Worm (Caenorhabditis elegans) whole organism, late embryonic: ENCODE measurements around the gene str-57.

ENCODE experiments used
- C38D4.7 ChIP-seq: fragments of 200-800 bp; sonication (Bioruptor generic); optimal IDR thresholded peaks from 2 replicates; lab custom pipeline; 2018; ENCODE audit warnings: mild to moderate bottlenecking, missing genetic modification characterization, moderate library complexity, missing compliant biosample characterization
- F13H6.1 ChIP-seq: sonication (generic microtip); optimal IDR thresholded peaks from 2 replicates; lab custom pipeline; 2016; ENCODE audit warnings: missing genetic modification characterization, missing compliant biosample characterization
- Y22D7AL.16 ChIP-seq: sonication (generic microtip); optimal IDR thresholded peaks from 2 replicates; lab custom pipeline; 2016; ENCODE audit warnings: missing genetic modification characterization, missing compliant biosample characterization
- ahr-1 ChIP-seq: sonication (generic microtip); optimal IDR thresholded peaks from 2 replicates; lab custom pipeline; 2016; ENCODE audit warnings: missing genetic modification characterization, missing compliant biosample characterization
- ceh-2 ChIP-seq: sonication (generic microtip); optimal IDR thresholded peaks from 2 replicates; lab custom pipeline; 2016; ENCODE audit warnings: missing genotype, missing genetic modification characterization, missing compliant biosample characterization
- ceh-24 ChIP-seq: sonication (generic microtip); optimal IDR thresholded peaks from 2 replicates; lab custom pipeline; 2016; ENCODE audit warnings: mild to moderate bottlenecking, missing genetic modification characterization, missing compliant biosample characterization
- ceh-30 ChIP-seq: fragments of 150-350 bp; optimal IDR thresholded peaks from 2 replicates; lab custom pipeline; 2014; ENCODE audit warnings: missing biosample characterization, missing genetic modification characterization
- ceh-48 ChIP-seq: sonication (generic microtip); optimal IDR thresholded peaks from 2 replicates; lab custom pipeline; 2016; ENCODE audit warnings: missing genetic modification characterization, inconsistent platforms, missing compliant biosample characterization
- che-1 ChIP-seq: sonication (generic microtip); optimal IDR thresholded peaks from 2 replicates; lab custom pipeline; 2016; ENCODE audit warnings: mild to moderate bottlenecking, missing genetic modification characterization, missing compliant biosample characterization
- dmd-4 ChIP-seq: sonication (generic microtip); optimal IDR thresholded peaks from 2 replicates; lab custom pipeline; 2016; ENCODE audit warnings: borderline replicate concordance, missing genetic modification characterization, missing compliant biosample characterization
- dve-1 ChIP-seq: sonication (generic microtip); optimal IDR thresholded peaks from 2 replicates; lab custom pipeline; 2017; ENCODE audit warnings: antibody characterized with exemption, mild to moderate bottlenecking, missing genetic modification characterization, missing compliant biosample characterization
- elt-4 ChIP-seq: sonication (generic microtip); optimal IDR thresholded peaks from 2 replicates; lab custom pipeline; 2016; ENCODE audit warnings: missing genetic modification characterization, missing compliant biosample characterization
- ets-4 ChIP-seq: sonication (generic microtip); optimal IDR thresholded peaks from 2 replicates; lab custom pipeline; 2016; ENCODE audit warnings: missing genetic modification characterization, missing compliant biosample characterization
- eyg-1 ChIP-seq: sonication (generic microtip); optimal IDR thresholded peaks from 2 replicates; lab custom pipeline; 2016; ENCODE audit warnings: missing genotype, missing genetic modification characterization, missing compliant biosample characterization
- fax-1 ChIP-seq: sonication (generic microtip); optimal IDR thresholded peaks from 2 replicates; lab custom pipeline; 2016; ENCODE audit warnings: missing genotype, missing genetic modification characterization, missing compliant biosample characterization
- fkh-10 ChIP-seq: fragments of 150-350 bp; optimal IDR thresholded peaks from 2 replicates; lab custom pipeline; 2014; ENCODE audit warnings: missing biosample characterization, missing genetic modification reagents, missing genetic modification characterization
- fkh-6 ChIP-seq: sonication (generic microtip); optimal IDR thresholded peaks from 2 replicates; lab custom pipeline; 2016; ENCODE audit warnings: missing genetic modification characterization, missing compliant biosample characterization
- gmeb-2 ChIP-seq: sonication (generic microtip); optimal IDR thresholded peaks from 2 replicates; lab custom pipeline; 2016; ENCODE audit warnings: missing genetic modification characterization, inconsistent platforms, missing compliant biosample characterization
- hlh-13 ChIP-seq: fragments of 200-800 bp; sonication (Bioruptor generic); optimal IDR thresholded peaks from 2 replicates; lab custom pipeline; 2018; ENCODE audit warnings: mild to moderate bottlenecking, missing genetic modification characterization, missing compliant biosample characterization
- hlh-30 ChIP-seq: sonication (generic microtip); optimal IDR thresholded peaks from 2 replicates; lab custom pipeline; 2017; ENCODE audit warnings: antibody characterized with exemption, missing genetic modification characterization, missing compliant biosample characterization; ENCODE audit not compliant: insufficient read depth
- hlh-8 ChIP-seq: sonication (generic microtip); optimal IDR thresholded peaks from 2 replicates; lab custom pipeline; 2016; ENCODE audit warnings: missing genotype, missing genetic modification characterization, missing compliant biosample characterization
- mec-3 ChIP-seq: sonication (generic microtip); optimal IDR thresholded peaks from 2 replicates; lab custom pipeline; 2016; ENCODE audit warnings: borderline replicate concordance, missing genetic modification characterization, missing compliant biosample characterization
- nfya-1 ChIP-seq: sonication (generic microtip); optimal IDR thresholded peaks from 2 replicates; lab custom pipeline; 2017; ENCODE audit warnings: missing genetic modification characterization, mild to moderate bottlenecking, missing compliant biosample characterization, antibody characterized with exemption, moderate library complexity
- nhr-11 ChIP-seq: fragments of 150-350 bp; optimal IDR thresholded peaks from 2 replicates; lab custom pipeline; 2014; ENCODE audit warnings: missing biosample characterization, missing genetic modification characterization
- nhr-232 ChIP-seq: sonication (generic microtip); optimal IDR thresholded peaks from 2 replicates; lab custom pipeline; 2016; ENCODE audit warnings: missing genetic modification characterization, missing compliant biosample characterization
- pag-3 ChIP-seq: sonication (generic microtip); optimal IDR thresholded peaks from 2 replicates; lab custom pipeline; 2016; ENCODE audit warnings: missing compliant biosample characterization, missing genetic modification characterization, borderline replicate concordance
- pax-1 ChIP-seq: fragments of 150-350 bp; optimal IDR thresholded peaks from 2 replicates; lab custom pipeline; 2014; ENCODE audit warnings: missing biosample characterization, missing genetic modification characterization
- pha-2 ChIP-seq: sonication (generic microtip); optimal IDR thresholded peaks from 2 replicates; lab custom pipeline; 2017; ENCODE audit warnings: mild to moderate bottlenecking, missing genetic modification characterization, missing compliant biosample characterization
- pha-4 ChIP-seq: fragments of 150-350 bp; optimal IDR thresholded peaks from 2 replicates; lab custom pipeline; 2018; ENCODE audit warnings: missing biosample characterization, missing genetic modification reagents, missing genetic modification characterization
- pqm-1 ChIP-seq: sonication (generic microtip); optimal IDR thresholded peaks from 2 replicates; lab custom pipeline; 2016; ENCODE audit warnings: missing genetic modification characterization, missing compliant biosample characterization
- ref-2 ChIP-seq: sonication (generic microtip); optimal IDR thresholded peaks from 2 replicates; lab custom pipeline; 2016; ENCODE audit warnings: missing genetic modification characterization, missing compliant biosample characterization
- sox-2 ChIP-seq: fragments of 200-800 bp; sonication (Bioruptor generic); IDR thresholded peaks from 2 replicates; pipeline ENCODE4 v1.3.6; 2022; ENCODE audit warnings: missing genetic modification reagents, missing genetic modification characterization, missing compliant biosample characterization
- sox-4 ChIP-seq: sonication (generic microtip); optimal IDR thresholded peaks from 2 replicates; lab custom pipeline; 2017; ENCODE audit warnings: mild to moderate bottlenecking, missing genetic modification characterization, inconsistent platforms, missing compliant biosample characterization
- syd-9 ChIP-seq: sonication (generic microtip); optimal IDR thresholded peaks from 2 replicates; lab custom pipeline; 2016; ENCODE audit warnings: mild to moderate bottlenecking, missing genetic modification characterization, moderate library complexity, missing compliant biosample characterization
- ttx-3 ChIP-seq: sonication (generic microtip); optimal IDR thresholded peaks from 2 replicates; lab custom pipeline; 2016; ENCODE audit warnings: missing genetic modification reagents, missing genetic modification characterization, missing compliant biosample characterization
- unc-3 ChIP-seq, 2 experiments: fragments of 200-800 bp in 1 of 2; sonication (Bioruptor generic) in 1 of 2; sonication (generic microtip) in 1 of 2; conservative IDR thresholded peaks in 1 of 2; optimal IDR thresholded peaks in 1 of 2; 2 replicates each; pipeline versions ENCODE4 v1.3.6 to Lab custom; 2016 to 2022; ENCODE audit warnings: missing compliant biosample characterization in 2 of 2, missing genetic modification characterization in 2 of 2, missing genetic modification reagents in 1 of 2
- unc-42 ChIP-seq: sonication (generic microtip); optimal IDR thresholded peaks from 2 replicates; lab custom pipeline; 2016; ENCODE audit warnings: missing genotype, missing genetic modification characterization, missing compliant biosample characterization
- unc-55 ChIP-seq: sonication (generic microtip); optimal IDR thresholded peaks from 2 replicates; lab custom pipeline; 2017; ENCODE audit warnings: missing biosample characterization, missing genetic modification reagents, missing genetic modification characterization
- zip-5 ChIP-seq: sonication (generic microtip); optimal IDR thresholded peaks from 2 replicates; lab custom pipeline; 2016; ENCODE audit warnings: missing genetic modification characterization, missing compliant biosample characterization
- ztf-16 ChIP-seq: sonication (generic microtip); optimal IDR thresholded peaks from 2 replicates; lab custom pipeline; 2017; ENCODE audit warnings: missing genetic modification characterization, missing compliant biosample characterization

The str-57 gene

DNA sequence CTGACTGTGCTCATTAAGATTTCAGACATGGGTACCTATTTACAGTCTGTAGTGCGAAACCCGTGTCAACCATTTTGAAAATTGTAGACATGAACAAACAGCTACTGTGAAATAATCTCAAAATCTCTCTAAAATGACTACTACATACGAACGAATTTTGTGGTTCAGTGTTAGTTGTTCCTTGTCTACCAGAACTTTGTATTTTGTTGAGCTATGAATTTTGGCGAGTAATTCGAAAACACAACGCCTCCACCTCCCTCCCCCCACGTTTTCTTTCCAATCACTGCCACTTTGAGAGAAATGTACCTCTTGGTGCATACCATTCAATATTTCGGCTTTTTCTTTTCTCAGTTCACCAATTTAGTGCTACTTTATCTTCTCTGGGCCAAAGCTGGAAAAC, 22.2 kb downstream of the str-57 start, which contains the start of gene T06C12.11:
TSS of gene T06C12.11 (plus strand) at position 301 of the 400 bp plus-strand sequence.
- TF ChIP-seq dmd-4 = no peak
- TF ChIP-seq elt-4 (tag; lab: Kevin White, UChicago) = no peak
- no peak for TF ChIP-seq syd-9 (tag; lab: Kevin White, UChicago)
- TF ChIP-seq fkh-6 (tag; lab: Kevin White, UChicago) = no peak
- no peak for TF ChIP-seq ceh-2 (tag; lab: Kevin White, UChicago)
- no peak for TF ChIP-seq sox-2 (GFP tag; lab: Robert Waterston, UW)
- no peak for TF ChIP-seq nhr-11 (tag; lab: Kevin White, UChicago)
- TF ChIP-seq hlh-30 = no peak
- TF ChIP-seq pag-3 (tag; lab: Kevin White, UChicago) = no peak
- TF ChIP-seq unc-3 (GFP tag; conservative IDR thresholded peaks at IDR 0.05; lab: Robert Waterston, UW) = no peak
- TF ChIP-seq unc-3 (tag; optimal IDR thresholded peaks at IDR 0.05; lab: Kevin White, UChicago) = no peak
- TF ChIP-seq unc-55 = no peak
- no peak for TF ChIP-seq ceh-48
- TF ChIP-seq F13H6.1 = no peak
- TF ChIP-seq ets-4 (tag; lab: Kevin White, UChicago) = no peak
- no peak for TF ChIP-seq hlh-8 (tag; lab: Kevin White, UChicago)
- no peak for TF ChIP-seq Y22D7AL.16 (tag; lab: Kevin White, UChicago)
- TF ChIP-seq ahr-1 (tag; lab: Kevin White, UChicago) = no peak
- no peak for TF ChIP-seq dve-1 (tag; lab: Kevin White, UChicago)
- no peak for TF ChIP-seq pax-1 (tag; lab: Kevin White, UChicago)
- TF ChIP-seq ceh-30 (tag; lab: Kevin White, UChicago) = no peak

DNA sequence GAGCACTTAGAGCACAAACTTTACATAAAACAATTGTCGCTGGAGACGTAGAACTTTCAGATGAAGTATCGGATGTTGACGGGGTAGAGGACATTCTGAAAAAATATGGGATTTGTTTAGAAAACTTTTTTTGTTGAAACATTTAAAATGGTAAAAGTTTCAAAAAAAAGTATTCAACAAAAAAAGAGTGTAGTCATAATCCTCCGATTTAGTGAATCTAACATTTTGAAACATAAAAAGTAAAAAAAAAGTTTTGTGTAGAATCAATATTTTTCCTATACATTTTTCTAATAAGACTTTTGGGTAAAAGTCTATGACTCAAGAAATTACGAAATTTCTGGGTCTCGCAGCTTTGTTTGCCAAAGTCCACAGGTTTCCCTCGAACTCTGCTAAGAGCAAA, 26.2 kb downstream of the str-57 start, which contains the start of gene nhr-213:
TSS of gene nhr-213 (minus strand) at position 101 of the 400 bp plus-strand sequence.
- no peak for TF ChIP-seq ceh-24
- TF ChIP-seq hlh-13 (GFP tag; lab: Kevin White, UChicago) = no peak
- TF ChIP-seq elt-4 (tag; lab: Kevin White, UChicago) = no peak

DNA sequence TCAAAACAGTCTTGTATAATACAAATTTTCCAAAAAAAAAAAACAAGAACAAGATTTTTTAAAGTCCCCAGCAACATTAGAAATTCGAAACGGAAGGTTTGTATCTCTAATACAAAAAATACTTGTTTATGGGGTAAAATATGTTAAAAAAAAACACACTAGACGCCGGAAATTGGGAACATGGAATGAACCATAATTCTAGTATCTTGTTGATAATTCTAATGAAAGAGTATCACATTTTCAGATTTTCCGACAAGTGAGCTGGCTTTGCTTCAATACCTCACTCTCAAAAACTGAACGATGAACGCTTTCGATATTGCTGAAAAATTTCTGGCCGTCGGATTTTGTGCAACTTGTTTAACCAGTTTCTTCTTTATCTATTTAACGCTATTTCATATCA, 27.2 kb downstream of the str-57 start, which contains the start of gene str-60:
TSS of gene str-60 (plus strand) at position 301 of the 400 bp plus-strand sequence.
- TF ChIP-seq fkh-10 (GFP tag; lab: Kevin White, UChicago) (no peak), mec-3 (tag; lab: Kevin White, UChicago) (no peak), ref-2 (tag; lab: Kevin White, UChicago) (no peak), ceh-24 (no peak), ceh-2 (tag; lab: Kevin White, UChicago) (no peak), hlh-13 (GFP tag; lab: Kevin White, UChicago) (no peak), pha-2 (tag; lab: Kevin White, UChicago) (no peak), unc-42 (no peak), eyg-1 (tag; lab: Kevin White, UChicago) (no peak), gmeb-2 (tag; lab: Kevin White, UChicago) (no peak), hlh-8 (tag; lab: Kevin White, UChicago) (no peak), dmd-4 (no peak), ztf-16 (tag; lab: Kevin White, UChicago) (no peak), nhr-232 (tag; lab: Kevin White, UChicago) (no peak), che-1 (tag; lab: Kevin White, UChicago) (no peak), nfya-1 (tag; lab: Kevin White, UChicago) (no peak), C38D4.7 (no peak)
- TF ChIP-seq, all 69 proteins: peak for 0

DNA sequence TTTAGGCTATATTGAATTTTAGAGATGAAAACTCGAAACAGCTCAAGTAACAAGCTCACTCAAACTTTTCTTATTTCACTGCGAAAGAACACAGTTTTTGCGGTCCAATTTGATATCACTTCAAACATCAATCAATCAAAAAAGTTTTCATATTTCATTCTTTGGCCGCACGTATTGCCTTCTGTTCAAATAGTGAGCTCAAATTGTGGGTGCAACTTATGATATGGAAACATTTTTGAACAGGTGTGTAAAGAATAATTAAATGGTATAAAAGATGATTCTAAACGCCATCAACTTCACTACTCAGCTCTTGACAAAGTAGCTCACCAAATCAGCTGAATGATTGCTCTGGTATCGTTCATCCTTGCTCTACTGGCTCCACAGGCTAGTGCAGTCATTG, 29.2 kb downstream of the str-57 start, which contains the start of gene T06C12.14:
TSS of gene T06C12.14 (plus strand) at position 301 of the 400 bp plus-strand sequence.
- TF ChIP-seq sox-4 (no peak), fax-1 (tag; lab: Kevin White, UChicago) (no peak), F13H6.1 (no peak), pqm-1 (tag; lab: Kevin White, UChicago) (no peak), unc-3 (GFP tag; conservative IDR thresholded peaks at IDR 0.05; lab: Robert Waterston, UW) (no peak), unc-3 (tag; optimal IDR thresholded peaks at IDR 0.05; lab: Kevin White, UChicago) (no peak), pha-4 (tag; lab: Kevin White, UChicago) (no peak), nfya-1 (tag; lab: Kevin White, UChicago) (no peak), dmd-4 (no peak), ttx-3 (tag; lab: Kevin White, UChicago) (no peak), ahr-1 (tag; lab: Kevin White, UChicago) (no peak), pax-1 (tag; lab: Kevin White, UChicago) (no peak), hlh-30 (no peak), unc-55 (no peak), zip-5 (tag; lab: Kevin White, UChicago) (no peak)
